Fruit fly (Drosophila melanogaster) whole organism, prepupa: ENCODE measurements around the gene CG42342.

Experiments
- Blimp-1 ChIP-seq: fragments of 200-800 bp; sonication (Bioruptor generic); optimal IDR thresholded peaks from 3 replicates; lab custom pipeline; 2017; ENCODE audit warnings: missing biosample characterization, missing genetic modification characterization, mild to moderate bottlenecking, moderate library complexity, missing genetic modification reagents
- CG11294 ChIP-seq: fragments of 200-800 bp; sonication (Bioruptor generic); IDR thresholded peaks from 2 replicates; pipeline ENCODE4 v1.3.6; 2022; ENCODE audit warnings: missing biosample characterization, missing genetic modification characterization
- CG1621 ChIP-seq: fragments of 200-800 bp; sonication (Bioruptor generic); optimal IDR thresholded peaks from 3 replicates; lab custom pipeline; 2018; ENCODE audit warnings: missing biosample characterization, mild to moderate bottlenecking, missing genetic modification characterization
- CG31627 ChIP-seq: fragments of 200-800 bp; sonication (Bioruptor generic); optimal IDR thresholded peaks from 3 replicates; lab custom pipeline; 2016; ENCODE audit warnings: missing biosample characterization, missing genetic modification characterization
- CG32006 ChIP-seq: fragments of 200-800 bp; sonication (Bioruptor generic); optimal IDR thresholded peaks from 3 replicates; lab custom pipeline; 2017; ENCODE audit warnings: missing biosample characterization, mild to moderate bottlenecking, missing genetic modification characterization
- CG34406 ChIP-seq: fragments of 200-800 bp; sonication (Bioruptor generic); optimal IDR thresholded peaks from 3 replicates; lab custom pipeline; 2016; ENCODE audit warnings: missing biosample characterization, missing genetic modification characterization
- CG3919 ChIP-seq: fragments of 200-800 bp; sonication (Bioruptor generic); optimal IDR thresholded peaks from 3 replicates; lab custom pipeline; 2016; ENCODE audit warnings: missing biosample characterization, missing genetic modification characterization
- CG4318 ChIP-seq: fragments of 200-800 bp; sonication (Bioruptor generic); optimal IDR thresholded peaks from 3 replicates; lab custom pipeline; 2017; ENCODE audit warnings: missing biosample characterization, mild to moderate bottlenecking, missing genetic modification characterization
- CG6276 ChIP-seq: fragments of 200-800 bp; sonication (Bioruptor generic); optimal IDR thresholded peaks from 2 replicates; lab custom pipeline; 2017; ENCODE audit warnings: missing biosample characterization, mild to moderate bottlenecking, missing genetic modification characterization
- CG6792 ChIP-seq: fragments of 200-800 bp; sonication (Bioruptor generic); optimal IDR thresholded peaks from 3 replicates; lab custom pipeline; 2016; ENCODE audit warnings: missing biosample characterization, missing genetic modification characterization
- CG6808 ChIP-seq: fragments of 200-800 bp; sonication (Bioruptor generic); optimal IDR thresholded peaks from 3 replicates; lab custom pipeline; 2017; ENCODE audit warnings: missing biosample characterization, missing genetic modification characterization, mild to moderate bottlenecking, moderate library complexity, missing genetic modification reagents
- CG7368 ChIP-seq: fragments of 200-800 bp; sonication (Bioruptor generic); optimal IDR thresholded peaks from 3 replicates; lab custom pipeline; 2016; ENCODE audit warnings: missing biosample characterization, missing genetic modification characterization
- CG8119 ChIP-seq: fragments of 200-800 bp; sonication (Bioruptor generic); IDR thresholded peaks from 3 replicates; pipeline ENCODE4 v1.3.6; 2022; ENCODE audit warnings: missing biosample characterization, missing genetic modification characterization
- CG8319 ChIP-seq: fragments of 200-800 bp; sonication (Bioruptor generic); optimal IDR thresholded peaks from 3 replicates; lab custom pipeline; 2016; ENCODE audit warnings: missing biosample characterization, missing genetic modification characterization
- CG8632 ChIP-seq: fragments of 200-800 bp; sonication (Bioruptor generic); optimal IDR thresholded peaks from 3 replicates; lab custom pipeline; 2016; ENCODE audit warnings: missing biosample characterization, missing genetic modification characterization
- CG9139 ChIP-seq: fragments of 200-800 bp; sonication (Bioruptor generic); optimal IDR thresholded peaks from 3 replicates; lab custom pipeline; 2017; ENCODE audit warnings: missing biosample characterization, mild to moderate bottlenecking, missing genetic modification characterization
- Eip78C ChIP-seq: fragments of 200-800 bp; sonication (Bioruptor generic); peaks from one replicate; lab custom pipeline; 2016; ENCODE audit warnings: missing biosample characterization, missing genetic modification characterization
- Eip93F ChIP-seq: fragments of 200-800 bp; sonication (Bioruptor generic); optimal IDR thresholded peaks from 2 replicates; lab custom pipeline; 2016; ENCODE audit warnings: missing biosample characterization, mild to moderate bottlenecking, missing genetic modification characterization
- Ets21C ChIP-seq: fragments of 200-800 bp; sonication (Bioruptor generic); optimal IDR thresholded peaks from 3 replicates; lab custom pipeline; 2016; ENCODE audit warnings: missing biosample characterization, missing genetic modification characterization
- Ets96B ChIP-seq: fragments of 200-800 bp; optimal IDR thresholded peaks from 2 replicates; lab custom pipeline; 2019; ENCODE audit warnings: missing biosample characterization, mild to moderate bottlenecking, missing genetic modification characterization, moderate library complexity
- Gug ChIP-seq: fragments of 200-800 bp; sonication (Bioruptor generic); IDR thresholded peaks from 2 replicates; pipeline ENCODE4 v1.3.6; 2022; ENCODE audit warnings: missing biosample characterization, missing genetic modification characterization
- Hr38 ChIP-seq: sonication (Bioruptor generic); optimal IDR thresholded peaks from 2 replicates; lab custom pipeline; 2016; ENCODE audit warnings: missing biosample characterization, missing genetic modification characterization
- Hr39 ChIP-seq: fragments of 200-800 bp; sonication (Bioruptor generic); optimal IDR thresholded peaks from 2 replicates; lab custom pipeline; 2016; ENCODE audit warnings: missing biosample characterization, missing genetic modification characterization
- Lpt ChIP-seq: fragments of 200-800 bp; sonication (Bioruptor generic); optimal IDR thresholded peaks from 3 replicates; lab custom pipeline; 2016; ENCODE audit warnings: missing biosample characterization, missing genetic modification characterization
- OdsH ChIP-seq: fragments of 200-800 bp; sonication (Bioruptor generic); optimal IDR thresholded peaks from 3 replicates; lab custom pipeline; 2016; ENCODE audit warnings: missing biosample characterization, missing genetic modification characterization
- Smox ChIP-seq: fragments of 200-800 bp; sonication (Bioruptor generic); optimal IDR thresholded peaks from 3 replicates; lab custom pipeline; 2016; ENCODE audit warnings: missing biosample characterization, missing genetic modification characterization
- Sox102F ChIP-seq: fragments of 200-800 bp; sonication (Bioruptor generic); optimal IDR thresholded peaks from 2 replicates; lab custom pipeline; 2016; ENCODE audit warnings: missing biosample characterization, mild to moderate bottlenecking, missing genetic modification characterization
- Sox14 ChIP-seq: fragments of 200-800 bp; sonication (Bioruptor generic); optimal IDR thresholded peaks from 3 replicates; lab custom pipeline; 2016; ENCODE audit warnings: missing biosample characterization, missing genetic modification characterization
- Sox15 ChIP-seq: fragments of 200-800 bp; sonication (Bioruptor generic); optimal IDR thresholded peaks from 3 replicates; lab custom pipeline; 2016; ENCODE audit warnings: missing biosample characterization, missing genetic modification characterization
- achi ChIP-seq: fragments of 200-800 bp; sonication (Bioruptor generic); optimal IDR thresholded peaks from 3 replicates; lab custom pipeline; 2016; ENCODE audit warnings: missing biosample characterization, missing genetic modification characterization
- acj6 ChIP-seq: fragments of 200-800 bp; sonication (Bioruptor generic); optimal IDR thresholded peaks from 3 replicates; lab custom pipeline; 2016; ENCODE audit warnings: missing biosample characterization, missing genetic modification characterization
- cyc ChIP-seq: fragments of 200-800 bp; sonication (Bioruptor generic); optimal IDR thresholded peaks from 3 replicates; lab custom pipeline; 2016; ENCODE audit warnings: missing biosample characterization, missing genetic modification characterization
- dac ChIP-seq: fragments of 200-800 bp; sonication (Bioruptor generic); optimal IDR thresholded peaks from 2 replicates; lab custom pipeline; 2017; ENCODE audit warnings: missing biosample characterization, mild to moderate bottlenecking, missing genetic modification characterization
- dsx ChIP-seq: fragments of 200-800 bp; optimal IDR thresholded peaks from 3 replicates; lab custom pipeline; 2019; ENCODE audit warnings: missing biosample characterization, mild to moderate bottlenecking, missing genetic modification characterization, moderate library complexity; ENCODE audit not compliant: poor library complexity, severe bottlenecking
- esn ChIP-seq: fragments of 200-800 bp; sonication (Bioruptor generic); optimal IDR thresholded peaks from 2 replicates; lab custom pipeline; 2016; ENCODE audit warnings: missing biosample characterization, mild to moderate bottlenecking, missing genetic modification characterization, moderate library complexity
- fd59A ChIP-seq: fragments of 200-800 bp; sonication (Bioruptor generic); optimal IDR thresholded peaks from 2 replicates; lab custom pipeline; 2017; ENCODE audit warnings: missing biosample characterization, mild to moderate bottlenecking, missing genetic modification characterization, missing genetic modification reagents
- fd85E ChIP-seq: fragments of 200-800 bp; sonication (Bioruptor generic); optimal IDR thresholded peaks from 3 replicates; lab custom pipeline; 2016; ENCODE audit warnings: missing biosample characterization, missing genetic modification characterization
- fkh ChIP-seq: fragments of 200-800 bp; sonication (Bioruptor generic); optimal IDR thresholded peaks from 3 replicates; lab custom pipeline; 2017; ENCODE audit warnings: missing biosample characterization, mild to moderate bottlenecking, missing genetic modification characterization, moderate library complexity
- net ChIP-seq: fragments of 200-800 bp; sonication (Bioruptor generic); optimal IDR thresholded peaks from 3 replicates; lab custom pipeline; 2016; ENCODE audit warnings: missing biosample characterization, missing genetic modification characterization
- pdm3 ChIP-seq: fragments of 200-800 bp; sonication (Bioruptor generic); optimal IDR thresholded peaks from 3 replicates; lab custom pipeline; 2016; ENCODE audit warnings: missing biosample characterization, missing genetic modification characterization
- spab ChIP-seq: fragments of 200-800 bp; sonication (Bioruptor generic); optimal IDR thresholded peaks from 2 replicates; lab custom pipeline; 2017; ENCODE audit warnings: missing biosample characterization, mild to moderate bottlenecking, missing genetic modification characterization, missing genetic modification reagents
- ss ChIP-seq, 2 experiments: fragments of 200-800 bp; sonication (Bioruptor generic); optimal IDR thresholded peaks; 2 replicates in 1 of 2; 3 replicates in 1 of 2; lab custom pipeline; 2017 to 2018; ENCODE audit warnings: mild to moderate bottlenecking in 2 of 2, missing biosample characterization in 2 of 2, missing genetic modification characterization in 2 of 2, moderate library complexity in 1 of 2
- svp ChIP-seq: fragments of 200-800 bp; sonication (Bioruptor generic); peaks from one replicate; lab custom pipeline; 2016; ENCODE audit warnings: missing biosample characterization, missing genetic modification characterization
- topi ChIP-seq: fragments of 200-800 bp; sonication (Bioruptor generic); optimal IDR thresholded peaks from 3 replicates; lab custom pipeline; 2016; ENCODE audit warnings: missing biosample characterization, missing genetic modification characterization
- vri ChIP-seq: fragments of 200-800 bp; sonication (Bioruptor generic); optimal IDR thresholded peaks from 3 replicates; lab custom pipeline; 2016; ENCODE audit warnings: missing biosample characterization, mild to moderate bottlenecking, missing genetic modification characterization

The CG42342 gene

dm6 chr3R:16485487-16486233, 16.9 kb upstream of the CG42342 start (continued):
- TF ChIP-seq CG3919 (GFP tag; lab: Kevin White, UChicago) = no peak
- no peak for TF ChIP-seq CG8319
- no peak for TF ChIP-seq Blimp-1 (GFP tag; lab: Kevin White, UChicago)
- no peak for TF ChIP-seq dsx (GFP tag; lab: Kevin White, UChicago)
- TF ChIP-seq Hr39 (GFP tag; lab: Kevin White, UChicago) = no peak
- no peak for TF ChIP-seq esn (GFP tag; lab: Kevin White, UChicago)
- TF ChIP-seq topi = no peak
- no peak for TF ChIP-seq Sox15 (GFP tag; lab: Kevin White, UChicago)
- TF ChIP-seq, all 60 proteins: peak for 10

- TF ChIP-seq Eip78C (peak; percentile 2), CG8632 (no peak)
Observed at dm6 chr3R:16495322-16495721, 7.2 kb upstream of the CG42342 start, which contains the start of gene Cad89D. Cad89D (minus strand) TSS chr3R:16495422.

- TF ChIP-seq Sox15 (GFP tag; lab: Kevin White, UChicago) (no peak), ss (GFP tag; optimal IDR thresholded peaks at IDR 0.05; lab: Kevin White, UChicago) (peak in 1 of 2 experiments; percentile 15), vri (GFP tag; lab: Kevin White, UChicago) (no peak), CG8319 (peak; percentile 12), Hr38 (GFP tag; lab: Kevin White, UChicago) (no peak), Eip93F (GFP tag; lab: Kevin White, UChicago) (no peak), acj6 (peak; percentile 63), CG6276 (GFP tag; lab: Kevin White, UChicago) (peak; percentile 91), CG31627 (no peak), CG11294 (no peak), CG7368 (no peak), Gug (peak; percentile 68), dac (GFP tag; lab: Kevin White, UChicago) (peak; percentile 48), fkh (GFP tag; lab: Kevin White, UChicago) (no peak), fd59A (no peak), Hr39 (GFP tag; lab: Kevin White, UChicago) (peak; percentile 13), net (GFP tag; lab: Kevin White, UChicago) (peak; percentile 70), OdsH (GFP tag; lab: Kevin White, UChicago) (peak; percentile 79), cyc (GFP tag; lab: Kevin White, UChicago) (peak; percentile 23), fd85E (GFP tag; lab: Kevin White, UChicago) (no peak), achi (GFP tag; lab: Kevin White, UChicago) (peak; percentile 75), pdm3 (peak; percentile 78), Smox (GFP tag; lab: Kevin White, UChicago) (peak; percentile 25), spab (GFP tag; lab: Kevin White, UChicago) (peak; percentile 24), CG32006 (peak; percentile 90), CG6808 (peak; percentile 45), CG8119 (GFP tag; lab: Robert Waterston, UW) (peak; percentile 93), esn (GFP tag; lab: Kevin White, UChicago) (no peak), Ets96B (tag; lab: Kevin White, UChicago) (no peak), Ets21C (GFP tag; lab: Kevin White, UChicago) (no peak), CG9139 (GFP tag; lab: Kevin White, UChicago) (no peak), Sox14 (GFP tag; lab: Kevin White, UChicago) (peak; percentile 78), Sox102F (GFP tag; lab: Kevin White, UChicago) (no peak), CG1621 (peak; percentile 11), svp (GFP tag; lab: Kevin White, UChicago) (peak; percentile 77), CG34406 (peak; percentile 2), Blimp-1 (GFP tag; lab: Kevin White, UChicago) (no peak), CG3919 (GFP tag; lab: Kevin White, UChicago) (peak; percentile 74), Lpt (GFP tag; lab: Kevin White, UChicago) (peak; percentile 81), CG6792 (GFP tag; lab: Kevin White, UChicago) (peak; percentile 40), topi (no peak), CG8632 (peak; percentile 2), CG4318 (GFP tag; lab: Kevin White, UChicago) (peak; percentile 84), Eip78C (peak; percentile 95)
Observed at dm6 chr3R:16496209-16496608, 6.4 kb upstream of the CG42342 start.
